Fruit fly (Drosophila melanogaster) whole organism, embryonic: ENCODE results near the gene ph-p.
A peak's percentile ranks its signal among the peaks of the same experiment; 100 is the strongest.

Experiments
- ATbp ChIP-seq: fragments of 200-800 bp; sonication (Bioruptor generic); optimal IDR thresholded peaks from 2 replicates; lab custom pipeline; 2017; ENCODE audit warnings: missing biosample characterization, mild to moderate bottlenecking, missing genetic modification characterization, missing genetic modification reagents
- Bdp1 ChIP-seq: fragments of 200-800 bp; sonication (Bioruptor generic); optimal IDR thresholded peaks from 3 replicates; lab custom pipeline; 2016; ENCODE audit warnings: missing biosample characterization, missing genetic modification characterization
- CG12391 ChIP-seq: fragments of 200-800 bp; sonication (Bioruptor generic); optimal IDR thresholded peaks from 3 replicates; lab custom pipeline; 2018; ENCODE audit warnings: missing biosample characterization, mild to moderate bottlenecking, missing genetic modification characterization, moderate library complexity
- CG12659 ChIP-seq: fragments of 200-800 bp; sonication (Bioruptor generic); optimal IDR thresholded peaks from 3 replicates; lab custom pipeline; 2017; ENCODE audit warnings: mild to moderate bottlenecking, missing biosample characterization, missing genetic modification reagents, missing genetic modification characterization
- CG12942 ChIP-seq: fragments of 200-800 bp; sonication (Bioruptor generic); optimal IDR thresholded peaks from 3 replicates; lab custom pipeline; 2016; ENCODE audit warnings: missing biosample characterization, missing genetic modification characterization
- CG14050 ChIP-seq: fragments of 200-800 bp; sonication (Bioruptor generic); IDR thresholded peaks from 3 replicates; pipeline ENCODE4 v1.3.6; 2022; ENCODE audit warnings: missing biosample characterization, missing genetic modification characterization
- CG14965 ChIP-seq: fragments of 200-800 bp; sonication (Bioruptor generic); optimal IDR thresholded peaks from 2 replicates; lab custom pipeline; 2016; ENCODE audit warnings: missing biosample characterization, missing genetic modification characterization, borderline replicate concordance
- CG1792 ChIP-seq: fragments of 200-800 bp; sonication (Bioruptor generic); optimal IDR thresholded peaks from 2 replicates; lab custom pipeline; 2016; ENCODE audit warnings: missing biosample characterization, missing genetic modification characterization
- CG3065 ChIP-seq: fragments of 200-800 bp; sonication (Bioruptor generic); optimal IDR thresholded peaks from 2 replicates; lab custom pipeline; 2016; ENCODE audit warnings: missing biosample characterization, missing genetic modification characterization
- CG32532 ChIP-seq: fragments of 200-800 bp; sonication (Bioruptor generic); IDR thresholded peaks from 2 replicates; pipeline ENCODE4 v1.3.6; 2022; ENCODE audit warnings: missing biosample characterization, missing genetic modification characterization
- CG33213 ChIP-seq: fragments of 200-800 bp; sonication (Bioruptor generic); optimal IDR thresholded peaks from 3 replicates; lab custom pipeline; 2016; ENCODE audit warnings: missing biosample characterization, missing genetic modification characterization
- CG34224 ChIP-seq: fragments of 200-800 bp; sonication (Bioruptor generic); IDR thresholded peaks from 3 replicates; pipeline ENCODE4 v1.3.6; 2022; ENCODE audit warnings: missing biosample characterization, missing genetic modification characterization; ENCODE audit not compliant: partially characterized antibody
- CG7271 ChIP-seq: fragments of 200-800 bp; sonication (Bioruptor generic); optimal IDR thresholded peaks from 2 replicates; lab custom pipeline; 2018; ENCODE audit warnings: missing biosample characterization, mild to moderate bottlenecking, missing genetic modification characterization, moderate library complexity
- CG7928 ChIP-seq: fragments of 200-800 bp; sonication (Bioruptor generic); optimal IDR thresholded peaks from 2 replicates; lab custom pipeline; 2017; ENCODE audit warnings: missing biosample characterization, mild to moderate bottlenecking, missing genetic modification characterization
- CG9215 ChIP-seq: fragments of 200-800 bp; sonication (Bioruptor generic); IDR thresholded peaks from 2 replicates; pipeline ENCODE4 v1.3.6; 2022; ENCODE audit warnings: missing biosample characterization, missing genetic modification characterization
- CG9797 ChIP-seq: fragments of 200-800 bp; sonication (Bioruptor generic); optimal IDR thresholded peaks from 3 replicates; lab custom pipeline; 2018; ENCODE audit warnings: missing biosample characterization, mild to moderate bottlenecking, missing genetic modification characterization
- CG9817 ChIP-seq: fragments of 200-800 bp; sonication (Bioruptor generic); optimal IDR thresholded peaks from 2 replicates; lab custom pipeline; 2018; ENCODE audit warnings: missing biosample characterization, mild to moderate bottlenecking, missing genetic modification characterization, moderate library complexity
- CrebB ChIP-seq: fragments of 200-800 bp; sonication (Bioruptor generic); optimal IDR thresholded peaks from 3 replicates; lab custom pipeline; 2018; ENCODE audit warnings: missing biosample characterization, mild to moderate bottlenecking, missing genetic modification characterization
- Dfd ChIP-seq, 2 experiments: fragments of >200 bp; optimal IDR thresholded peaks; 2 replicates each; lab custom pipeline; 2017; ENCODE audit warnings: missing biosample characterization in 2 of 2, missing genetic modification characterization in 2 of 2
- Dll ChIP-seq: fragments of 200-800 bp; sonication (Bioruptor generic); IDR thresholded peaks from 4 replicates; pipeline ENCODE4 v1.3.6; 2022; ENCODE audit warnings: missing biosample characterization, missing genetic modification characterization; ENCODE audit not compliant: partially characterized antibody
- HHEX ChIP-seq: fragments of 200-800 bp; sonication (Bioruptor generic); optimal IDR thresholded peaks from 3 replicates; lab custom pipeline; 2017; ENCODE audit warnings: missing biosample characterization, mild to moderate bottlenecking, missing genetic modification characterization, missing genetic modification reagents
- HLH54F ChIP-seq: fragments of 200-800 bp; sonication (Bioruptor generic); optimal IDR thresholded peaks from 3 replicates; lab custom pipeline; 2016; ENCODE audit warnings: missing biosample characterization, missing genetic modification characterization
- HmgD ChIP-seq: fragments of 200-800 bp; sonication (Bioruptor generic); optimal IDR thresholded peaks from 3 replicates; lab custom pipeline; 2016; ENCODE audit warnings: missing biosample characterization, missing genetic modification characterization
- Hr51 ChIP-seq, 2 experiments: fragments of 200-800 bp; sonication (Bioruptor generic); optimal IDR thresholded peaks; 2 replicates in 1 of 2; 3 replicates in 1 of 2; lab custom pipeline; 2016 to 2018; ENCODE audit warnings: missing biosample characterization in 2 of 2, missing genetic modification characterization in 2 of 2, mild to moderate bottlenecking in 1 of 2, moderate library complexity in 1 of 2
- Lim3 ChIP-seq: fragments of 200-800 bp; sonication (Bioruptor generic); IDR thresholded peaks from 2 replicates; pipeline ENCODE4 v1.3.6; 2022; ENCODE audit warnings: missing biosample characterization, missing genetic modification characterization
- Lpt ChIP-seq: fragments of >200 bp; optimal IDR thresholded peaks from 2 replicates; lab custom pipeline; 2018; ENCODE audit warnings: missing biosample characterization, missing genetic modification characterization
- Myb ChIP-seq: fragments of 200-800 bp; sonication (Bioruptor generic); optimal IDR thresholded peaks from 2 replicates; lab custom pipeline; 2016; ENCODE audit warnings: missing biosample characterization, missing genetic modification characterization
- Nf-YC ChIP-seq: fragments of 200-800 bp; optimal IDR thresholded peaks from 3 replicates; lab custom pipeline; 2019; ENCODE audit warnings: missing biosample characterization, mild to moderate bottlenecking, missing genetic modification characterization, moderate library complexity
- Rx ChIP-seq: fragments of 200-800 bp; sonication (Bioruptor generic); IDR thresholded peaks from 2 replicates; pipeline ENCODE4 v1.3.6; 2022; ENCODE audit warnings: missing biosample characterization, missing genetic modification characterization
- Spps ChIP-seq: fragments of 200-800 bp; sonication (Bioruptor generic); optimal IDR thresholded peaks from 2 replicates; lab custom pipeline; 2018; ENCODE audit warnings: missing biosample characterization, mild to moderate bottlenecking, missing genetic modification characterization
- al ChIP-seq: fragments of 200-800 bp; sonication (Bioruptor generic); IDR thresholded peaks from 2 replicates; pipeline ENCODE4 v1.3.6; 2022; ENCODE audit warnings: missing biosample characterization, missing genetic modification characterization
- amos ChIP-seq: fragments of 200-800 bp; sonication (Bioruptor generic); IDR thresholded peaks from 2 replicates; pipeline ENCODE4 v1.3.6; 2022; ENCODE audit warnings: missing biosample characterization, missing genetic modification characterization; ENCODE audit not compliant: partially characterized antibody
- chif ChIP-seq, 2 experiments: fragments of 200-800 bp; sonication (Bioruptor generic); optimal IDR thresholded peaks; 3 replicates each; lab custom pipeline; 2016; ENCODE audit warnings: missing biosample characterization in 2 of 2, missing genetic modification characterization in 2 of 2
- corto ChIP-seq: fragments of 200-800 bp; sonication (Bioruptor generic); optimal IDR thresholded peaks from 2 replicates; lab custom pipeline; 2016; ENCODE audit warnings: missing biosample characterization, mild to moderate bottlenecking, missing genetic modification characterization, moderate library complexity
- ems ChIP-seq: fragments of 200-800 bp; sonication (Bioruptor generic); optimal IDR thresholded peaks from 3 replicates; lab custom pipeline; 2016; ENCODE audit warnings: missing biosample characterization, missing genetic modification characterization
- en ChIP-seq: fragments of 200-800 bp; sonication (Bioruptor generic); optimal IDR thresholded peaks from 2 replicates; lab custom pipeline; 2016; ENCODE audit warnings: missing biosample characterization, missing genetic modification characterization
- gsb ChIP-seq: fragments of 200-800 bp; sonication (Bioruptor generic); IDR thresholded peaks from 2 replicates; pipeline ENCODE4 v1.3.6; 2022; ENCODE audit warnings: missing biosample characterization, missing genetic modification characterization
- jing ChIP-seq: fragments of 200-800 bp; sonication (Bioruptor generic); optimal IDR thresholded peaks from 2 replicates; lab custom pipeline; 2018; ENCODE audit warnings: missing biosample characterization, mild to moderate bottlenecking, missing genetic modification characterization
- jumu ChIP-seq: fragments of 200-800 bp; sonication (Bioruptor generic); optimal IDR thresholded peaks from 3 replicates; lab custom pipeline; 2016; ENCODE audit warnings: missing biosample characterization, missing genetic modification characterization
- mam ChIP-seq: fragments of 200-800 bp; sonication (Bioruptor generic); optimal IDR thresholded peaks from 3 replicates; lab custom pipeline; 2016; ENCODE audit warnings: missing biosample characterization, missing genetic modification characterization
- nerfin-1 ChIP-seq: fragments of 200-800 bp; sonication (Bioruptor generic); optimal IDR thresholded peaks from 3 replicates; lab custom pipeline; 2019; ENCODE audit warnings: missing biosample characterization, mild to moderate bottlenecking, missing genetic modification characterization, moderate library complexity
- pan ChIP-seq, 4 experiments: fragments of >200 bp in 3 of 4; fragments of 200-800 bp in 1 of 4; sonication (Bioruptor generic) in 1 of 4; optimal IDR thresholded peaks in 3 of 4; IDR thresholded peaks in 1 of 4; 2 replicates each; pipeline versions ENCODE4 v1.3.6 to Lab custom; 2017 to 2022; ENCODE audit warnings: missing biosample characterization in 2 of 4, missing genetic modification characterization in 2 of 4, mixed read lengths in 1 of 4
- pho ChIP-seq: fragments of 200-800 bp; sonication (Bioruptor generic); optimal IDR thresholded peaks from 2 replicates; lab custom pipeline; 2016; ENCODE audit warnings: missing biosample characterization, missing genetic modification characterization
- run ChIP-seq: fragments of 200-800 bp; sonication (Bioruptor generic); optimal IDR thresholded peaks from 3 replicates; lab custom pipeline; 2018; ENCODE audit warnings: missing biosample characterization, mild to moderate bottlenecking, missing genetic modification characterization
- sd ChIP-seq: fragments of 200-800 bp; sonication (Bioruptor generic); optimal IDR thresholded peaks from 3 replicates; lab custom pipeline; 2018; ENCODE audit warnings: missing biosample characterization, mild to moderate bottlenecking, missing genetic modification characterization, moderate library complexity
- slp2 ChIP-seq: fragments of 200-800 bp; sonication (Bioruptor generic); optimal IDR thresholded peaks from 2 replicates; lab custom pipeline; 2016; ENCODE audit warnings: missing biosample characterization, missing genetic modification characterization
- ttk ChIP-seq: fragments of 200-800 bp; sonication (Bioruptor generic); IDR thresholded peaks from 2 replicates; pipeline ENCODE4 v2.1.2; 2022; ENCODE audit warnings: missing biosample characterization, missing genetic modification characterization
- twi ChIP-seq: fragments of 200-800 bp; optimal IDR thresholded peaks from 2 replicates; lab custom pipeline; 2019; ENCODE audit warnings: missing biosample characterization, mild to moderate bottlenecking, missing genetic modification characterization, moderate library complexity
- z ChIP-seq: fragments of 200-800 bp; sonication (Bioruptor generic); IDR thresholded peaks from 3 replicates; pipeline ENCODE4 v1.3.6; 2022; ENCODE audit warnings: missing biosample characterization, missing genetic modification characterization

Gene ph-p

dm6 chrX:2083678-2084162, 54.5 kb downstream of the ph-p start (continued):
- TF ChIP-seq CG9215 (GFP tag; lab: Robert Waterston, UW) (peak; percentile 50; the same call in 1 of the 2 replicates), twi (tag; lab: Kevin White, UChicago) (peak; percentile 63), jumu (GFP tag; lab: Kevin White, UChicago) (peak; percentile 86), Nf-YC (tag; lab: Kevin White, UChicago) (peak; percentile 37), Hr51 (GFP tag; optimal IDR thresholded peaks at IDR 0.05; lab: Kevin White, UChicago) (peak; percentile 80 to 86), CG32532 (GFP tag; lab: Robert Waterston, UW) (peak; percentile 80), CG9797 (GFP tag; lab: Kevin White, UChicago) (peak; percentile 21), Dll (GFP tag; lab: Robert Waterston, UW) (peak; percentile 60; the same call in 2 of the 4 replicates), gsb (GFP tag; lab: Robert Waterston, UW) (peak; percentile 72), ems (peak; percentile 74), al (GFP tag; lab: Robert Waterston, UW) (peak; percentile 64), CG7271 (tag; lab: Kevin White, UChicago) (peak; percentile 9), Lim3 (GFP tag; lab: Robert Waterston, UW) (peak; percentile 64), z (GFP tag; lab: Robert Waterston, UW) (0 out of 3 replicates have a peak, but pooled peaks have one; percentile 15), CrebB (tag; lab: Kevin White, UChicago) (peak; percentile 73), HmgD (GFP tag; lab: Kevin White, UChicago) (peak; percentile 60), sd (peak; percentile 53), run (peak; percentile 68), chif (GFP tag; optimal IDR thresholded peaks at IDR 0.05; lab: Kevin White, UChicago) (peak; percentile 80 to 85), jing (peak; percentile 72), pan (optimal IDR thresholded peaks at IDR 0.05; lab: Kevin White, UChicago) (peak in 1 of 2 experiments; percentile 63), pan (GFP tag; optimal IDR thresholded peaks at IDR 0.05 in 1 of 2, IDR thresholded peaks at IDR 0.05 in 1 of 2) (peak; percentile 53 to 90), Bdp1 (peak; percentile 67), corto (GFP tag; lab: Kevin White, UChicago) (peak; percentile 77), ttk (GFP tag; lab: Robert Waterston, UW) (peak; percentile 84), CG1792 (GFP tag; lab: Kevin White, UChicago) (peak; percentile 74), HHEX (GFP tag; lab: Kevin White, UChicago) (peak; percentile 73), pho (GFP tag; lab: Kevin White, UChicago) (peak; percentile 70), ATbp (GFP tag; lab: Kevin White, UChicago) (peak; percentile 84), Myb (GFP tag; lab: Kevin White, UChicago) (peak; percentile 68), Spps (tag; lab: Kevin White, UChicago) (peak; percentile 43), CG14050 (GFP tag; lab: Robert Waterston, UW) (peak; percentile 75), nerfin-1 (tag; lab: Kevin White, UChicago) (peak; percentile 48), CG12391 (peak; percentile 85), CG9817 (tag; lab: Kevin White, UChicago) (peak; percentile 48), CG14965 (GFP tag; lab: Kevin White, UChicago) (peak; percentile 64), slp2 (peak; percentile 70), en (GFP tag; lab: Kevin White, UChicago) (peak; percentile 62), mam (GFP tag; lab: Kevin White, UChicago) (peak; percentile 84), Lpt (GFP tag; lab: Kevin White, UChicago) (no peak), HLH54F (GFP tag; lab: Kevin White, UChicago) (peak; percentile 71), CG33213 (GFP tag; lab: Kevin White, UChicago) (peak; percentile 73), CG12942 (GFP tag; lab: Kevin White, UChicago) (peak; percentile 76), amos (no peak), CG12659 (GFP tag; lab: Kevin White, UChicago) (peak; percentile 82), Rx (GFP tag; lab: Robert Waterston, UW) (peak; percentile 74), CG34224 (GFP tag; lab: Robert Waterston, UW) (no peak), CG7928 (GFP tag; lab: Kevin White, UChicago) (peak; percentile 18), CG3065 (peak; percentile 62), Dfd (GFP tag; optimal IDR thresholded peaks at IDR 0.05; lab: Kevin White, UChicago) (no peak)
